Fruit fly (Drosophila melanogaster): ENCODE results near the gene Prx6a.

Prx6a gene

DNA sequence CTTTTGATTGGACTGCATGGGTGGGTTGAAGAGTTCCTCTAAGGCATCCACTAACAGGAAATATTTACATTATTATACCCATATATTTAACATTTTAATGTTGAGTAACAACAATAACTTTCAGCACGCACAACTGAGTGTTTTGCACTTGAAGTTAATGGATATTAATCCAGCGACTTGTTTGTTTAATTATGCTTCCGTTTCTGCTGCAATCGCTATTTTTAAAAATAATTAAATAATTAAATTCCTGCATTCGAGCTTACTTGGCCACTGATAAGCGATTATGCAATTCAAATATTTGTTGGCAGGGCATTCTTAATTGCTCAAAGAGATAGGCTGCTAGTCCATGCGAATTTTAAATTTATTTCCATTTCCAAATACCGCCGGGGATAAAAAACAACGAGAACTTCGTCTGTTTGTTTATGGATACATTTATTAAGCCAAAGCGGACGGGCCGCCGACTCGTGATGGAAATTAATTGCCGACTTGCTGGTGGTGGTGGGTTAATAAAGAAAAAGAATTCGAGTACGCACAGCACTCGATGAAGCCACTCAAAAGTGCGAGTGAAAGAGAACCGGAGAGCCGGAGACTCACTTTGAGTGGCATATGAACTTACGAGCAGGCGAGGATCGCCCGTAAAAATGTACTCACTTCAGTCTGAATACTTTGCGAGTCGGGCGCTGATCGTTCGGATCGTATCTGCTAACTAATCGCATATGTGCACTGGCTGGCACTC lies 16.0 kb downstream of the Prx6a start (continued):
- TF ChIP-seq bsh (GFP tag; optimal IDR thresholded peaks at IDR 0.05) (peak; percentile 7 to 55), Antp (GFP tag; optimal IDR thresholded peaks at IDR 0.05) (no peak), CG17361 (GFP tag; IDR thresholded peaks at IDR 0.05) (0 out of 3 replicates have a peak, but pooled peaks have one; percentile 28), CG31388 (GFP tag; optimal IDR thresholded peaks at IDR 0.05) (no peak), CG18262 (tag; optimal IDR thresholded peaks at IDR 0.05) (peak; percentile 40), CG12391 (tag; optimal IDR thresholded peaks at IDR 0.05) (peak; percentile 6), peb (GFP tag; IDR thresholded peaks at IDR 0.05) (no peak), CG14050 (GFP tag; IDR thresholded peaks at IDR 0.05) (no peak), CG7839 (tag; optimal IDR thresholded peaks at IDR 0.05) (peak; percentile 15), kah (GFP tag; optimal IDR thresholded peaks at IDR 0.05) (peak; percentile 27), wek (GFP tag; optimal IDR thresholded peaks at IDR 0.05) (peak; percentile 39), otp (GFP tag; IDR thresholded peaks at IDR 0.05) (0 out of 3 replicates have a peak, but pooled peaks have one; percentile 64), Ravus (GFP tag; IDR thresholded peaks at IDR 0.05) (no peak), CG6765 (GFP tag; optimal IDR thresholded peaks at IDR 0.05) (no peak), Dip2 (GFP tag; IDR thresholded peaks at IDR 0.05) (no peak), Pdp1 (GFP tag; optimal IDR thresholded peaks at IDR 0.05) (peak in 1 of 2 experiments; percentile 80), Camta (GFP tag; optimal IDR thresholded peaks at IDR 0.05) (peak; percentile 8), pros (GFP tag; optimal IDR thresholded peaks at IDR 0.05) (peak; percentile 39), sd (tag; optimal IDR thresholded peaks at IDR 0.05) (peak; percentile 75), Hmr (GFP tag; optimal IDR thresholded peaks at IDR 0.05) (peak; percentile 3), CG6272 (GFP tag; IDR thresholded peaks at IDR 0.05) (no peak), CG4404 (GFP tag; IDR thresholded peaks at IDR 0.05) (no peak), mld (GFP tag; IDR thresholded peaks at IDR 0.05; ENCODE audit: partially characterized antibody) (peak; percentile 62; the same call in 1 of the 3 replicates), unc-4 (GFP tag; IDR thresholded peaks at IDR 0.05; ENCODE audit: partially characterized antibody) (0 out of 2 replicates have a peak, but pooled peaks have one; percentile 24), z (GFP tag; IDR thresholded peaks at IDR 0.05) (peak; percentile 99), CG12071 (GFP tag; optimal IDR thresholded peaks at IDR 0.05) (peak; percentile 25), CG1647 (GFP tag; optimal IDR thresholded peaks at IDR 0.05) (no peak), CG42726 (GFP tag; IDR thresholded peaks at IDR 0.05; ENCODE audit: partially characterized antibody) (no peak), CG13624 (GFP tag; optimal IDR thresholded peaks at IDR 0.05) (no peak), danr (GFP tag; IDR thresholded peaks at IDR 0.05) (no peak), Nf-YC (tag; optimal IDR thresholded peaks at IDR 0.05) (peak; percentile 15), chm (GFP tag; IDR thresholded peaks at IDR 0.05) (peak; percentile 68; the same call in 1 of the 2 replicates), lov (optimal IDR thresholded peaks at IDR 0.05) (no peak), lov (GFP tag; IDR thresholded peaks at IDR 0.05) (no peak), Opbp (GFP tag; IDR thresholded peaks at IDR 0.05; ENCODE audit: partially characterized antibody) (peak; percentile 45; the same call in 1 of the 3 replicates), Hr78 (GFP tag; optimal IDR thresholded peaks at IDR 0.05) (no peak), CG3995 (GFP tag; optimal IDR thresholded peaks at IDR 0.05) (no peak), tna (GFP tag; IDR thresholded peaks at IDR 0.05; ENCODE audit: partially characterized antibody) (peak; percentile 62; the same call in 1 of the 2 replicates), lab (GFP tag; optimal IDR thresholded peaks at IDR 0.05) (peak; percentile 33), CG33557 (GFP tag; optimal IDR thresholded peaks at IDR 0.05) (no peak), Ptx1 (GFP tag; IDR thresholded peaks at IDR 0.05) (no peak), row (GFP tag; IDR thresholded peaks at IDR 0.05) (no peak), CG16813 (GFP tag; IDR thresholded peaks at IDR 0.05; ENCODE audit: partially characterized antibody) (peak; percentile 43; the same call in 1 of the 3 replicates), HmgD (GFP tag; optimal IDR thresholded peaks at IDR 0.05) (peak; percentile 2), fd64A (GFP tag; optimal IDR thresholded peaks at IDR 0.05) (peak; percentile 49), CG8290 (GFP tag; optimal IDR thresholded peaks at IDR 0.05) (no peak), CG8290 (tag; optimal IDR thresholded peaks at IDR 0.05) (peak in 1 of 2 experiments; percentile 32), bbx (GFP tag; IDR thresholded peaks at IDR 0.05; ENCODE audit: partially characterized antibody) (peak; percentile 80)
